Fruit fly (Drosophila melanogaster): ENCODE measurements around the gene Sfp24Ba.

Gene Sfp24Ba

dm6 chr2L:3713545-3714156, 45.3 kb upstream of the Sfp24Ba start:
- peak; percentile 88 for TF ChIP-seq grau (tag; optimal IDR thresholded peaks at IDR 0.05)
- TF ChIP-seq Dbx (GFP tag; IDR thresholded peaks at IDR 0.05) = no peak
- peak in 1 of 2 experiments; percentile 89 for TF ChIP-seq eve (GFP tag; optimal IDR thresholded peaks at IDR 0.05)
- TF ChIP-seq ap (GFP tag; IDR thresholded peaks at IDR 0.05) = peak; percentile 18; the same call in 1 of the 2 replicates
- TF ChIP-seq CG42726 (GFP tag; IDR thresholded peaks at IDR 0.05; ENCODE audit: partially characterized antibody) = no peak
- 0 out of 3 replicates have a peak, but pooled peaks have one; percentile 26 for TF ChIP-seq CG2199 (GFP tag; IDR thresholded peaks at IDR 0.05)
- peak in 1 of 2 experiments; percentile 13 for TF ChIP-seq Trl (optimal IDR thresholded peaks at IDR 0.05)
- no peak for TF ChIP-seq Trl (GFP tag; optimal IDR thresholded peaks at IDR 0.05)
- TF ChIP-seq Atf6 (GFP tag; IDR thresholded peaks at IDR 0.05) = 0 out of 2 replicates have a peak, but pooled peaks have one; percentile 8
- peak in 1 of 2 experiments; percentile 77 for TF ChIP-seq Pdp1 (GFP tag; optimal IDR thresholded peaks at IDR 0.05)
- TF ChIP-seq Usf (GFP tag; optimal IDR thresholded peaks at IDR 0.05) = no peak
- peak; percentile 43 for TF ChIP-seq sens (GFP tag)
- TF ChIP-seq tll (GFP tag; optimal IDR thresholded peaks at IDR 0.05) = no peak

dm6 chr2L:3712949-3713416, 44.6 kb upstream of the Sfp24Ba start, which contains the start of the genes CG31955 and CG2818:
TSS of gene CG31955 (minus strand) at chr2L:3713105.
TSS of gene CG2818 (plus strand) at chr2L:3713360.
- TF ChIP-seq Atf6 (GFP tag; IDR thresholded peaks at IDR 0.05) (no peak), CG1602 (GFP tag; optimal IDR thresholded peaks at IDR 0.05) (no peak), H15 (GFP tag; IDR thresholded peaks at IDR 0.05) (no peak), CG1024 (GFP tag; IDR thresholded peaks at IDR 0.05) (no peak), Dad (GFP tag; optimal IDR thresholded peaks at IDR 0.05) (no peak), ssp (GFP tag; IDR thresholded peaks at IDR 0.05) (no peak), slbo (GFP tag; IDR thresholded peaks at IDR 0.05) (no peak), CG6254 (GFP tag; optimal IDR thresholded peaks at IDR 0.05) (no peak), CG2712 (tag; optimal IDR thresholded peaks at IDR 0.05) (no peak), Lpt (GFP tag; optimal IDR thresholded peaks at IDR 0.05) (no peak), Side (GFP tag; optimal IDR thresholded peaks at IDR 0.05) (no peak), her (GFP tag; optimal IDR thresholded peaks at IDR 0.05) (no peak), CG6765 (GFP tag; optimal IDR thresholded peaks at IDR 0.05) (no peak), kni (GFP tag; optimal IDR thresholded peaks at IDR 0.05) (no peak), Hr3 (GFP tag; optimal IDR thresholded peaks at IDR 0.05) (no peak), E2f1 (GFP tag; IDR thresholded peaks at IDR 0.05) (no peak), phol (tag; optimal IDR thresholded peaks at IDR 0.05) (peak; percentile 73), CG5245 (GFP tag; optimal IDR thresholded peaks at IDR 0.05) (no peak), TFAM (GFP tag; optimal IDR thresholded peaks at IDR 0.05) (no peak), CG42726 (GFP tag; IDR thresholded peaks at IDR 0.05; ENCODE audit: partially characterized antibody) (0 out of 2 replicates have a peak, but pooled peaks have one; percentile 16), BtbVII (GFP tag; optimal IDR thresholded peaks at IDR 0.05) (no peak), Blimp-1 (GFP tag; optimal IDR thresholded peaks at IDR 0.05) (no peak), Fer1 (GFP tag; optimal IDR thresholded peaks at IDR 0.05) (no peak), CG11560 (tag; IDR thresholded peaks at IDR 0.05) (no peak), dan (GFP tag; IDR thresholded peaks at IDR 0.05) (no peak), pfk (GFP tag; optimal IDR thresholded peaks at IDR 0.05) (no peak), Hmx (GFP tag; optimal IDR thresholded peaks at IDR 0.05) (no peak), Bdp1 (GFP tag; optimal IDR thresholded peaks at IDR 0.05) (no peak), CG7357 (GFP tag; IDR thresholded peaks at IDR 0.05) (no peak), z (GFP tag; IDR thresholded peaks at IDR 0.05) (no peak), GATAe (GFP tag; conservative IDR thresholded peaks at IDR 0.05) (0 out of 2 replicates have a peak, but pooled peaks have one; percentile 25), bab2 (GFP tag; optimal IDR thresholded peaks at IDR 0.05) (no peak), Dbx (GFP tag; IDR thresholded peaks at IDR 0.05) (no peak), knrl (GFP tag; IDR thresholded peaks at IDR 0.05; ENCODE audit: partially characterized antibody) (peak; percentile 68), CG2116 (GFP tag; optimal IDR thresholded peaks at IDR 0.05) (peak; percentile 93), CG12104 (GFP tag; optimal IDR thresholded peaks at IDR 0.05) (no peak), al (GFP tag; IDR thresholded peaks at IDR 0.05) (no peak), Jarid2 (GFP tag; optimal IDR thresholded peaks at IDR 0.05) (no peak), NC2α (GFP tag; optimal IDR thresholded peaks at IDR 0.05) (no peak), CG10321 (GFP tag; IDR thresholded peaks at IDR 0.05) (no peak)
